Fruit fly (Drosophila melanogaster) whole organism, pupa: ENCODE results near the gene dpr9.

ENCODE experiments used
- CG4496 ChIP-seq: fragments of 200-800 bp; sonication (Bioruptor generic); IDR thresholded peaks from 3 replicates; pipeline ENCODE4 v1.3.6; 2022; ENCODE audit warnings: missing biosample characterization, missing genetic modification characterization
- EcR ChIP-seq: fragments of 200-800 bp; sonication (Bioruptor generic); optimal IDR thresholded peaks from 3 replicates; lab custom pipeline; 2019; ENCODE audit warnings: missing biosample characterization, missing genetic modification characterization, mild to moderate bottlenecking, moderate library complexity, missing genetic modification reagents
- Pif1B ChIP-seq: fragments of 200-800 bp; sonication (Bioruptor generic); optimal IDR thresholded peaks from 3 replicates; lab custom pipeline; 2016; ENCODE audit warnings: missing biosample characterization, missing genetic modification characterization
- gl ChIP-seq: fragments of 200-800 bp; sonication (Bioruptor generic); optimal IDR thresholded peaks from 2 replicates; lab custom pipeline; 2018; ENCODE audit warnings: missing biosample characterization, mild to moderate bottlenecking, missing genetic modification characterization

DNA sequence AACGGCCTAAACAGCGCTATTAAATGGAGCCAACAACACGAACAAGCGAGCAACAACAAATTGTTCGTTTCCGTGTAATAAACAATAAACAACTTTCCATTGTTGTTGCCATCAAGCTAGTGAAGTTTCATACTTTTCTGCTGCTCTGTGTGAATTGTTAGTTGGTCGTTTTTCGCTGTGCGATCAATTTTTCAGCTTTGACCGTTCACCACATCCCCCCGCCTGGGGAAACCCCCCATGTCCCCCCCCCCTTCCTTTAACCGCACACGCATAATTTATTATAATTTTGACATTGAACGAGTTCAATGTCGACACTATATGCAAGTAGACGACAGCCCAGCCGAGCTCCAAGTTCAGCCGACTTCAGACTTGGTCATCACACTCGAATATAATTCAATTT, 10.0 kb upstream of the dpr9 start:
- TF ChIP-seq Pif1B (GFP tag; lab: Kevin White, UChicago) (no peak), gl (tag; lab: Kevin White, UChicago) (no peak), CG4496 (GFP tag; lab: Robert Waterston, UW) (no peak), EcR (no peak)
